Fruit fly (Drosophila melanogaster) whole organism, prepupa: ENCODE measurements around the gene Blimp-1.
A peak's percentile ranks its signal among the peaks of the same experiment; 100 is the strongest.

ENCODE experiments used
- Blimp-1 ChIP-seq: fragments of 200-800 bp; sonication (Bioruptor generic); optimal IDR thresholded peaks from 3 replicates; lab custom pipeline; 2017; ENCODE audit warnings: missing biosample characterization, missing genetic modification characterization, mild to moderate bottlenecking, moderate library complexity, missing genetic modification reagents
- CG10631 ChIP-seq: fragments of 200-800 bp; sonication (Bioruptor generic); optimal IDR thresholded peaks from 2 replicates; lab custom pipeline; 2016; ENCODE audit warnings: missing biosample characterization, missing genetic modification characterization
- CG11294 ChIP-seq: fragments of 200-800 bp; sonication (Bioruptor generic); IDR thresholded peaks from 2 replicates; pipeline ENCODE4 v1.3.6; 2022; ENCODE audit warnings: missing biosample characterization, missing genetic modification characterization
- CG11762 ChIP-seq: fragments of 200-800 bp; sonication (Bioruptor generic); optimal IDR thresholded peaks from 3 replicates; lab custom pipeline; 2016; ENCODE audit warnings: missing biosample characterization, missing genetic modification characterization; ENCODE audit not compliant: insufficient read depth
- CG11902 ChIP-seq: fragments of 200-800 bp; sonication (Bioruptor generic); optimal IDR thresholded peaks from 3 replicates; lab custom pipeline; 2016; ENCODE audit warnings: missing biosample characterization, missing genetic modification characterization
- CG15336 ChIP-seq: fragments of 200-800 bp; sonication (Bioruptor generic); IDR thresholded peaks from 2 replicates; pipeline ENCODE4 v1.3.6; 2022; ENCODE audit warnings: missing biosample characterization, missing genetic modification characterization
- CG1621 ChIP-seq: fragments of 200-800 bp; sonication (Bioruptor generic); optimal IDR thresholded peaks from 3 replicates; lab custom pipeline; 2018; ENCODE audit warnings: missing biosample characterization, mild to moderate bottlenecking, missing genetic modification characterization
- CG31627 ChIP-seq: fragments of 200-800 bp; sonication (Bioruptor generic); optimal IDR thresholded peaks from 3 replicates; lab custom pipeline; 2016; ENCODE audit warnings: missing biosample characterization, missing genetic modification characterization
- CG32006 ChIP-seq: fragments of 200-800 bp; sonication (Bioruptor generic); optimal IDR thresholded peaks from 3 replicates; lab custom pipeline; 2017; ENCODE audit warnings: missing biosample characterization, mild to moderate bottlenecking, missing genetic modification characterization
- CG3919 ChIP-seq: fragments of 200-800 bp; sonication (Bioruptor generic); optimal IDR thresholded peaks from 3 replicates; lab custom pipeline; 2016; ENCODE audit warnings: missing biosample characterization, missing genetic modification characterization
- CG4318 ChIP-seq: fragments of 200-800 bp; sonication (Bioruptor generic); optimal IDR thresholded peaks from 3 replicates; lab custom pipeline; 2017; ENCODE audit warnings: missing biosample characterization, mild to moderate bottlenecking, missing genetic modification characterization
- CG6163 ChIP-seq: fragments of 200-800 bp; sonication (Bioruptor generic); IDR thresholded peaks from 3 replicates; pipeline ENCODE4 v1.3.6; 2022; ENCODE audit warnings: missing biosample characterization, missing genetic modification characterization
- CG6276 ChIP-seq: fragments of 200-800 bp; sonication (Bioruptor generic); optimal IDR thresholded peaks from 2 replicates; lab custom pipeline; 2017; ENCODE audit warnings: missing biosample characterization, mild to moderate bottlenecking, missing genetic modification characterization
- CG6792 ChIP-seq: fragments of 200-800 bp; sonication (Bioruptor generic); optimal IDR thresholded peaks from 3 replicates; lab custom pipeline; 2016; ENCODE audit warnings: missing biosample characterization, missing genetic modification characterization
- CG6808 ChIP-seq: fragments of 200-800 bp; sonication (Bioruptor generic); optimal IDR thresholded peaks from 3 replicates; lab custom pipeline; 2017; ENCODE audit warnings: missing biosample characterization, missing genetic modification characterization, mild to moderate bottlenecking, moderate library complexity, missing genetic modification reagents
- CG6854 ChIP-seq: fragments of 200-800 bp; sonication (Bioruptor generic); optimal IDR thresholded peaks from 2 replicates; lab custom pipeline; 2017; ENCODE audit warnings: missing biosample characterization, mild to moderate bottlenecking, missing genetic modification characterization
- CG8319 ChIP-seq: fragments of 200-800 bp; sonication (Bioruptor generic); optimal IDR thresholded peaks from 3 replicates; lab custom pipeline; 2016; ENCODE audit warnings: missing biosample characterization, missing genetic modification characterization
- CG9139 ChIP-seq: fragments of 200-800 bp; sonication (Bioruptor generic); optimal IDR thresholded peaks from 3 replicates; lab custom pipeline; 2017; ENCODE audit warnings: missing biosample characterization, mild to moderate bottlenecking, missing genetic modification characterization
- Eip78C ChIP-seq: fragments of 200-800 bp; sonication (Bioruptor generic); peaks from one replicate; lab custom pipeline; 2016; ENCODE audit warnings: missing biosample characterization, missing genetic modification characterization
- Eip93F ChIP-seq: fragments of 200-800 bp; sonication (Bioruptor generic); optimal IDR thresholded peaks from 2 replicates; lab custom pipeline; 2016; ENCODE audit warnings: missing biosample characterization, mild to moderate bottlenecking, missing genetic modification characterization
- Hr38 ChIP-seq: sonication (Bioruptor generic); optimal IDR thresholded peaks from 2 replicates; lab custom pipeline; 2016; ENCODE audit warnings: missing biosample characterization, missing genetic modification characterization
- Hr39 ChIP-seq: fragments of 200-800 bp; sonication (Bioruptor generic); optimal IDR thresholded peaks from 2 replicates; lab custom pipeline; 2016; ENCODE audit warnings: missing biosample characterization, missing genetic modification characterization
- Lpt ChIP-seq: fragments of 200-800 bp; sonication (Bioruptor generic); optimal IDR thresholded peaks from 3 replicates; lab custom pipeline; 2016; ENCODE audit warnings: missing biosample characterization, missing genetic modification characterization
- OdsH ChIP-seq: fragments of 200-800 bp; sonication (Bioruptor generic); optimal IDR thresholded peaks from 3 replicates; lab custom pipeline; 2016; ENCODE audit warnings: missing biosample characterization, missing genetic modification characterization
- Sox15 ChIP-seq: fragments of 200-800 bp; sonication (Bioruptor generic); optimal IDR thresholded peaks from 3 replicates; lab custom pipeline; 2016; ENCODE audit warnings: missing biosample characterization, missing genetic modification characterization
- cyc ChIP-seq: fragments of 200-800 bp; sonication (Bioruptor generic); optimal IDR thresholded peaks from 3 replicates; lab custom pipeline; 2016; ENCODE audit warnings: missing biosample characterization, missing genetic modification characterization
- dsx ChIP-seq: fragments of 200-800 bp; optimal IDR thresholded peaks from 3 replicates; lab custom pipeline; 2019; ENCODE audit warnings: missing biosample characterization, mild to moderate bottlenecking, missing genetic modification characterization, moderate library complexity; ENCODE audit not compliant: poor library complexity, severe bottlenecking
- esn ChIP-seq: fragments of 200-800 bp; sonication (Bioruptor generic); optimal IDR thresholded peaks from 2 replicates; lab custom pipeline; 2016; ENCODE audit warnings: missing biosample characterization, mild to moderate bottlenecking, missing genetic modification characterization, moderate library complexity
- fd85E ChIP-seq: fragments of 200-800 bp; sonication (Bioruptor generic); optimal IDR thresholded peaks from 3 replicates; lab custom pipeline; 2016; ENCODE audit warnings: missing biosample characterization, missing genetic modification characterization
- fkh ChIP-seq: fragments of 200-800 bp; sonication (Bioruptor generic); optimal IDR thresholded peaks from 3 replicates; lab custom pipeline; 2017; ENCODE audit warnings: missing biosample characterization, mild to moderate bottlenecking, missing genetic modification characterization, moderate library complexity
- net ChIP-seq: fragments of 200-800 bp; sonication (Bioruptor generic); optimal IDR thresholded peaks from 3 replicates; lab custom pipeline; 2016; ENCODE audit warnings: missing biosample characterization, missing genetic modification characterization
- salr ChIP-seq, 2 experiments: fragments of 200-800 bp; sonication (Bioruptor generic); optimal IDR thresholded peaks; 3 replicates each; lab custom pipeline; 2016 to 2018; ENCODE audit warnings: missing biosample characterization in 2 of 2, missing genetic modification characterization in 2 of 2, mild to moderate bottlenecking in 1 of 2
- spab ChIP-seq: fragments of 200-800 bp; sonication (Bioruptor generic); optimal IDR thresholded peaks from 2 replicates; lab custom pipeline; 2017; ENCODE audit warnings: missing biosample characterization, mild to moderate bottlenecking, missing genetic modification characterization, missing genetic modification reagents
- ss ChIP-seq, 2 experiments: fragments of 200-800 bp; sonication (Bioruptor generic); optimal IDR thresholded peaks; 2 replicates in 1 of 2; 3 replicates in 1 of 2; lab custom pipeline; 2017 to 2018; ENCODE audit warnings: mild to moderate bottlenecking in 2 of 2, missing biosample characterization in 2 of 2, missing genetic modification characterization in 2 of 2, moderate library complexity in 1 of 2
- svp ChIP-seq: fragments of 200-800 bp; sonication (Bioruptor generic); peaks from one replicate; lab custom pipeline; 2016; ENCODE audit warnings: missing biosample characterization, missing genetic modification characterization
- vri ChIP-seq: fragments of 200-800 bp; sonication (Bioruptor generic); optimal IDR thresholded peaks from 3 replicates; lab custom pipeline; 2016; ENCODE audit warnings: missing biosample characterization, mild to moderate bottlenecking, missing genetic modification characterization

Blimp-1 gene

DNA sequence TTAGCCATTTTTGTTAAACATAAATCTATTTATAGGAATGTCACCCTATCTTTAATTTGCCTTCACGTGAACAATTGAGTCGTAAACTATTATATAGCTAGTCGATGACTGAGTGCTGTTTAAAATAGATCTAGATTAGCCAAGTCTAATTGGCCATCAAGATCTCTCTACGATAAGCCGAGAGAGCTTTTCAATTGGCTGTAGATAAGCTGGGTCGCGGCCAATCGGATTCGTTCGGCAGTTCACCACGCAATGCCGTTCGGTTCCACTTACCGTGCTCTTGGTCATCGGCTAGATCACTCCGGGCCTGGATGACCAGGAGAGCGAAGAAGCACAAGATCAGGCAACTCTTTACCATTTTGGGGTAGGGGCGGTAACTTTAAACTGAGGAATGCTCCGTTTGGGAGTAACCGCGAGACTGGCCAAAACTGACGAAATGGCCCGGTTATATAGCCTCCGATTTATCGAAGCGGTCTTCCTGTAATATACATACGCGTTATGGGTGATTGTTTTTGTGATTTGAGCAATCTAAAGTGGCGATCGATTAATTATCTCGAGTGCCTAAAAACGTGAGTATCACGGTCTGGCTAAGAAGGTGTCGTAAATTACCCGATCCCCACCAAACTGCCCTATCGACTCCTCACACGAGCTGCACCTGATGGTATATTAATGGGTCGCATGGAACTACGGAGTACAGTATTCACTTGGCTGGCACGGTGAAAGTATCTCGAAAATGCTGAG, 35.8 kb upstream of the Blimp-1 start, which contains the start of the genes Alp10 and Alp9:
Alp10 (minus strand) TSS at position 420 of the 741 bp plus-strand sequence.
Alp9 (plus strand) TSS at position 690 of the 741 bp plus-strand sequence.
- TF ChIP-seq svp (GFP tag; lab: Kevin White, UChicago) = no peak

DNA sequence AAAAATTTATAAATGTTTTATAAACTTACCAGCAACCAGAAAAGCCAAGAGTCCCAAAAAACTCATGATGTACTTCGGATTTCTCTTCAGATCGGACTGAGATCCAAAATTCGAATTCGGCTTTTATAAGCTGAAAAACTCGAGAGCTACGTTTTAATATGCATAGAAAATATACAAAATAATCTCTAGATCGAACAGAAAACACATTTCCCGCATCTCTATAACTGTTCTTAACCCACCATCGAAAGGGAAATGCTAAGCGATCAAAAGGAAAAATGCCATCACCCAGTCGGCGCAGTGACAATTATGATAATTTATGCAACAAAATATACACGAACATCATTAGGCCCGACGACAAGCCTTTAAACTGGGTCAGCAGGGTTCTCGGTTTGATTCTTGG, 31.2 kb upstream of the Blimp-1 start, which contains the start of gene CG10591:
CG10591 (minus strand) TSS at position 101 of the 400 bp plus-strand sequence.
- TF ChIP-seq CG1621 (tag; lab: Kevin White, UChicago) (no peak), CG9139 (GFP tag; lab: Kevin White, UChicago) (no peak), Sox15 (no peak), Eip78C (GFP tag; lab: Kevin White, UChicago) (no peak), ss (GFP tag; optimal IDR thresholded peaks at IDR 0.05; lab: Kevin White, UChicago) (no peak), CG11762 (GFP tag; lab: Kevin White, UChicago) (no peak), svp (GFP tag; lab: Kevin White, UChicago) (no peak), dsx (GFP tag; lab: Kevin White, UChicago) (no peak), vri (GFP tag; lab: Kevin White, UChicago) (no peak), CG6276 (GFP tag; lab: Kevin White, UChicago) (no peak), Hr39 (GFP tag; lab: Kevin White, UChicago) (no peak), Lpt (GFP tag; lab: Kevin White, UChicago) (no peak), CG6808 (no peak), CG11902 (no peak), salr (GFP tag; optimal IDR thresholded peaks at IDR 0.05; lab: Kevin White, UChicago) (no peak), CG6854 (GFP tag; lab: Kevin White, UChicago) (no peak), CG6792 (GFP tag; lab: Kevin White, UChicago) (no peak), CG8319 (GFP tag; lab: Kevin White, UChicago) (no peak)

DNA sequence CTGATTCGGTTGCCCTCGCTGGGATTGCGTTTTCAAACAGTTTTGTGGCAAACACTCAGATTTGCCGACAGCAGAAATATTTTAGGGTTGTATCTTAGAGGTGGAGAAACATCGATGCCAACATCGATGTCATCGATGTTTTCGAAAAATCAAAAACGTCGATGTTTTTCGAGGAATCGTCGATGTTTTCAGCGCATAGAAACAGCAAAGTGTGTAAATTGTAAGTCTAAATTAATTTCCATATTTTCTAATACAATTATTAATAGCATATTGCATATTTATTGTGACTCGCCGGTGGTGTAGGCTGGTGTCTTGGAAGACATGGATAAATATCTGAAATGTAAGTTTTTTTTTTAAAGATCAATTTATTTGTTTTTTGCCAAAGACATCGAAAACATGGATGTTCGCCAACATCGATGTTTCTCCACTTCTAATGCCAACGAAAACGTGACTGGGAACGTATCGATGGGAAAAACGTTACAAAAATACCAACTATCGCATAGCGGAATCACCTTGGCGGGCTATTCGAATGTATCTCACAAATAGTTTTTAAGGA, 26.8 kb upstream of the Blimp-1 start, which contains the start of gene TM9SF3:
TM9SF3 (minus strand) TSS at position 120 of the 556 bp plus-strand sequence.
- TF ChIP-seq fkh (GFP tag; lab: Kevin White, UChicago) (no peak), fd85E (no peak), OdsH (GFP tag; lab: Kevin White, UChicago) (no peak), Hr39 (GFP tag; lab: Kevin White, UChicago) (peak; percentile 22), CG6792 (GFP tag; lab: Kevin White, UChicago) (no peak), CG31627 (peak; percentile 23), CG3919 (GFP tag; lab: Kevin White, UChicago) (no peak), Eip93F (GFP tag; lab: Kevin White, UChicago) (peak; percentile 5), CG6163 (GFP tag; lab: Robert Waterston, UW) (no peak), CG11294 (GFP tag; lab: Robert Waterston, UW) (no peak), CG10631 (GFP tag; lab: Kevin White, UChicago) (peak; percentile 21), esn (GFP tag; lab: Kevin White, UChicago) (peak; percentile 14)

DNA sequence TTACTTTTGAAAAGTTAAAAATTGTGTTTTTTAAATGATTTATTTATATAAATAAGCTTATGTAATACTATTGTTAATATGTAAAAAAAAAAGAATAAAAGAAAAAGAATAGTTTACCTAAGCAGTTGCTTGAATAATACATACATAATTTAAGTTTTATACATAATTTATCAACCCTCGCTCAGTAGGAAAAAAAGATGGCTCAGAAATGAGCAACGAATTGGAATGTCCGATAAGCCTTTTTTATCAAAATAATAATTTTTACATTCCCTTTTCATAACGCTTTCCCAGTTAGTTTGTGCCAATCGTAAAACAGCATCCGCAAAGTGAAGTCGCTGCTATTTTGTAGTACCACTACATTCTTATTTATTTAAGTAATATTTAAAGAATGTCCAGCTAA, 26.3 kb upstream of the Blimp-1 start, which contains the start of gene mthl2:
mthl2 (plus strand) TSS at position 301 of the 400 bp plus-strand sequence.
- TF ChIP-seq CG4318 (GFP tag; lab: Kevin White, UChicago) (no peak), svp (GFP tag; lab: Kevin White, UChicago) (no peak), Sox15 (no peak), CG15336 (GFP tag; lab: Robert Waterston, UW) (no peak), CG6276 (GFP tag; lab: Kevin White, UChicago) (no peak), dsx (GFP tag; lab: Kevin White, UChicago) (no peak), Hr38 (GFP tag; lab: Kevin White, UChicago) (no peak), Eip93F (GFP tag; lab: Kevin White, UChicago) (no peak), Blimp-1 (no peak), CG10631 (GFP tag; lab: Kevin White, UChicago) (no peak), cyc (GFP tag; lab: Kevin White, UChicago) (no peak), spab (GFP tag; lab: Kevin White, UChicago) (no peak), CG32006 (no peak), net (no peak), CG6854 (GFP tag; lab: Kevin White, UChicago) (no peak), CG11902 (no peak), Lpt (GFP tag; lab: Kevin White, UChicago) (no peak), CG6163 (GFP tag; lab: Robert Waterston, UW) (no peak)
